Worm (Caenorhabditis elegans): ENCODE measurements around the gene ZK381.62.
A peak's percentile ranks its signal among the peaks of the same experiment; 100 is the strongest.

Gene ZK381.62

DNA sequence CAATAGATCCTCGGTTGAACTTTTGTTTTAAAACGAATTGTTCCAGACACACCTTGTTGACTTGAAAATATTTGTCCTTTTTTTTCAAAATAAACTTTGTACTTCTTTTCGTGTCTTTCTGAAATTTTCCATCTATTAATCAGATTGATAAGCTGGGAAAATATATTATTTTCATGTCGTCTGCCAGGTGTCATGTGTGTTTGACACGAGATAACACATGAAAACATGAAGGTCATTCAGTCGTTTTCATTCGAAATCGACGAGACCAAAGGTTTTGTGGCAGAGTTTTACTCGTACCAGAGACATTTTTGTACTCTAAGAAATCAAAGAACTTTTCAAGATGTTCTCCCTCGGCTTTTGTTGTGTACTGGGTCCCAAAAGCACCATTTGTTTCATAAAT, 49.5 kb upstream of the ZK381.62 start (continued):
- TF ChIP-seq mxl-2 (GFP tag; conservative IDR thresholded peaks at IDR 0.05) = no peak
- TF ChIP-seq F10B5.3 (tag; optimal IDR thresholded peaks at IDR 0.05) = no peak
- no peak for TF ChIP-seq attf-4 (tag; optimal IDR thresholded peaks at IDR 0.05)
- TF ChIP-seq unc-39 (tag; optimal IDR thresholded peaks at IDR 0.05) = no peak
- no peak for TF ChIP-seq zfp-3 (GFP tag; conservative IDR thresholded peaks at IDR 0.05)
- no peak for TF ChIP-seq lin-13 (GFP tag; optimal IDR thresholded peaks at IDR 0.05)
- TF ChIP-seq pha-4 (GFP tag; IDR thresholded peaks at IDR 0.05) = no peak
- TF ChIP-seq pha-4 (tag; optimal IDR thresholded peaks at IDR 0.05) = no peak
- peak; percentile 91 for TF ChIP-seq dmd-6 (GFP tag; IDR thresholded peaks at IDR 0.05)
- no peak for TF ChIP-seq unc-130 (GFP tag; optimal IDR thresholded peaks at IDR 0.05)
- TF ChIP-seq saeg-2 (GFP tag; IDR thresholded peaks at IDR 0.05) = no peak
- TF ChIP-seq lin-38 (GFP tag; IDR thresholded peaks at IDR 0.05) = no peak
- TF ChIP-seq nhr-48 (tag; optimal IDR thresholded peaks at IDR 0.05) = peak; percentile 50
- no peak for TF ChIP-seq madf-5 (GFP tag; IDR thresholded peaks at IDR 0.05)
- no peak for TF ChIP-seq F44E2.7 (GFP tag; IDR thresholded peaks at IDR 0.05)
- TF ChIP-seq daf-16 (GFP tag; optimal IDR thresholded peaks at IDR 0.05) = peak in 1 of 2 experiments; percentile 5
- peak; percentile 98 for TF ChIP-seq daf-16 (tag; optimal IDR thresholded peaks at IDR 0.05)
- no peak for TF ChIP-seq egl-27 (tag; optimal IDR thresholded peaks at IDR 0.05)
- no peak for TF ChIP-seq madf-9 (GFP tag; conservative IDR thresholded peaks at IDR 0.05)
- TF ChIP-seq daf-19 (GFP tag; conservative IDR thresholded peaks at IDR 0.05) = no peak
- TF ChIP-seq aly-2 (tag; optimal IDR thresholded peaks at IDR 0.05) = no peak
- no peak for TF ChIP-seq fos-1 (tag; optimal IDR thresholded peaks at IDR 0.05)
- no peak for TF ChIP-seq ztf-7 (tag; optimal IDR thresholded peaks at IDR 0.05)
- TF ChIP-seq aha-1 (tag) = no peak
- TF ChIP-seq skn-1 (tag; optimal IDR thresholded peaks at IDR 0.05) = no peak
- no peak for TF ChIP-seq nhr-76 (tag; optimal IDR thresholded peaks at IDR 0.05)
- no peak for TF ChIP-seq dmd-9 (GFP tag; IDR thresholded peaks at IDR 0.05)
- TF ChIP-seq dpl-1 (GFP tag; optimal IDR thresholded peaks at IDR 0.05) = no peak
- TF ChIP-seq nhr-42 (GFP tag; IDR thresholded peaks at IDR 0.05) = no peak
- TF ChIP-seq Y5F2A.4 (GFP tag; optimal IDR thresholded peaks at IDR 0.05) = no peak
- TF ChIP-seq nhr-25 (tag; optimal IDR thresholded peaks at IDR 0.05; ENCODE audit: borderline replicate concordance, insufficient read depth) = no peak
- TF ChIP-seq lin-39 (tag; optimal IDR thresholded peaks at IDR 0.05) = no peak
- TF ChIP-seq tag-97 (GFP tag; IDR thresholded peaks at IDR 0.05) = no peak
- peak in 1 of 2 experiments; percentile 41 for TF ChIP-seq lsy-2 (tag; optimal IDR thresholded peaks at IDR 0.05)
- TF ChIP-seq T20F7.1 (GFP tag; optimal IDR thresholded peaks at IDR 0.05) = no peak
- TF ChIP-seq nhr-28 (tag; optimal IDR thresholded peaks at IDR 0.05) = peak; percentile 81
- no peak for TF ChIP-seq ceh-28 (tag; optimal IDR thresholded peaks at IDR 0.05)
- no peak for TF ChIP-seq rbr-2 (tag; optimal IDR thresholded peaks at IDR 0.05)
- TF ChIP-seq R02D3.7 (tag; optimal IDR thresholded peaks at IDR 0.05) = no peak
- TF ChIP-seq zip-2 (tag; optimal IDR thresholded peaks at IDR 0.05) = no peak
- no peak for TF ChIP-seq set-16 (GFP tag; IDR thresholded peaks at IDR 0.05)
- no peak for TF ChIP-seq arid-1 (GFP tag; conservative IDR thresholded peaks at IDR 0.05)
- TF ChIP-seq dve-1 (tag; optimal IDR thresholded peaks at IDR 0.05; ENCODE audit: insufficient read depth) = peak; percentile 79
- no peak for TF ChIP-seq ceh-62 (tag; optimal IDR thresholded peaks at IDR 0.05)
- TF ChIP-seq ces-1 (GFP tag; optimal IDR thresholded peaks at IDR 0.05) = no peak
- TF ChIP-seq F26F4.8 (GFP tag; conservative IDR thresholded peaks at IDR 0.05) = no peak
- TF ChIP-seq hmg-1.1 (GFP tag; IDR thresholded peaks at IDR 0.05) = no peak
- no peak for TF ChIP-seq lin-1 (GFP tag; IDR thresholded peaks at IDR 0.05)
- TF ChIP-seq snpc-1.2 (GFP tag; IDR thresholded peaks at IDR 0.05) = no peak
- TF ChIP-seq fkh-10 (GFP tag; optimal IDR thresholded peaks at IDR 0.05) = no peak
- TF ChIP-seq hif-1 (tag; optimal IDR thresholded peaks at IDR 0.05) = no peak
- no peak for TF ChIP-seq nhr-10 (tag; optimal IDR thresholded peaks at IDR 0.05)
- no peak for TF ChIP-seq ceh-20 (GFP tag; IDR thresholded peaks at IDR 0.05)
- TF ChIP-seq lir-3 (tag; optimal IDR thresholded peaks at IDR 0.05) = no peak

Measured in whole organism, L4 larva.